Worm (Caenorhabditis elegans) whole organism, L4 larva: Measurements from ENCODE around the gene unc-10.

Experiments
- F10B5.3 ChIP-seq: sonication (generic microtip); optimal IDR thresholded peaks from 2 replicates; lab custom pipeline; 2016; ENCODE audit warnings: mild to moderate bottlenecking, missing genetic modification characterization, missing compliant biosample characterization
- F37D6.2 ChIP-seq: sonication (generic microtip); optimal IDR thresholded peaks from 2 replicates; lab custom pipeline; 2016; ENCODE audit warnings: mild to moderate bottlenecking, missing genetic modification characterization, missing compliant biosample characterization
- Y48G9A.11 ChIP-seq: fragments of 200-800 bp; sonication (Bioruptor generic); IDR thresholded peaks from 2 replicates; pipeline ENCODE4 v1.3.6; 2022; ENCODE audit warnings: missing genetic modification reagents, missing genetic modification characterization, missing compliant biosample characterization
- ZK337.2 ChIP-seq: fragments of 200-800 bp; sonication (Bioruptor generic); IDR thresholded peaks from 2 replicates; pipeline ENCODE4 v1.3.6; 2022; ENCODE audit warnings: missing genetic modification reagents, missing genetic modification characterization, missing compliant biosample characterization
- ZK546.5 ChIP-seq, 2 experiments: sonication (generic microtip); optimal IDR thresholded peaks; 2 replicates each; lab custom pipeline; 2017; ENCODE audit warnings: missing biosample characterization in 2 of 2, missing genetic modification characterization in 2 of 2
- aha-1 ChIP-seq: fragments of 150-350 bp; peaks from one replicate; lab custom pipeline; 2014; ENCODE audit warnings: missing biosample characterization, missing genetic modification characterization
- ama-1 ChIP-seq: fragments of 150-350 bp; optimal IDR thresholded peaks from 2 replicates; lab custom pipeline; 2014; ENCODE audit warnings: inconsistent platforms, mixed read lengths
- attf-4 ChIP-seq: sonication (generic microtip); optimal IDR thresholded peaks from 3 replicates; lab custom pipeline; 2017; ENCODE audit warnings: missing biosample characterization, missing genetic modification characterization
- ceh-20 ChIP-seq: fragments of 200-800 bp; sonication (Bioruptor generic); IDR thresholded peaks from 2 replicates; pipeline ENCODE4 v1.3.6; 2022; ENCODE audit warnings: missing genetic modification reagents, missing genetic modification characterization, missing compliant biosample characterization
- ceh-28 ChIP-seq: fragments of 150-350 bp; optimal IDR thresholded peaks from 2 replicates; lab custom pipeline; 2014; ENCODE audit warnings: missing biosample characterization, missing genetic modification reagents, missing genetic modification characterization
- ceh-32 ChIP-seq: sonication (generic microtip); optimal IDR thresholded peaks from 2 replicates; lab custom pipeline; 2016; ENCODE audit warnings: mild to moderate bottlenecking, missing genetic modification characterization, missing compliant biosample characterization; ENCODE audit not compliant: poor library complexity
- ceh-62 ChIP-seq: sonication (generic microtip); optimal IDR thresholded peaks from 2 replicates; lab custom pipeline; 2017; ENCODE audit warnings: missing biosample characterization, missing genetic modification characterization
- ceh-82 ChIP-seq: sonication (generic microtip); optimal IDR thresholded peaks from 2 replicates; lab custom pipeline; 2017; ENCODE audit warnings: missing biosample characterization, missing genetic modification characterization
- daf-12 ChIP-seq: fragments of 150-350 bp; optimal IDR thresholded peaks from 2 replicates; lab custom pipeline; 2014; ENCODE audit warnings: missing biosample characterization, missing genetic modification reagents, missing genetic modification characterization
- daf-8 ChIP-seq: fragments of 200-800 bp; sonication (Bioruptor generic); IDR thresholded peaks from 2 replicates; pipeline ENCODE4 v1.3.6; 2022; ENCODE audit warnings: missing genetic modification characterization, missing compliant biosample characterization
- dmd-6 ChIP-seq: fragments of 200-800 bp; sonication (Bioruptor generic); IDR thresholded peaks from 2 replicates; pipeline ENCODE4 v1.3.6; 2022; ENCODE audit warnings: missing genetic modification reagents, missing genetic modification characterization, missing compliant biosample characterization
- dmd-8 ChIP-seq: fragments of 200-800 bp; sonication (Bioruptor generic); IDR thresholded peaks from 2 replicates; pipeline ENCODE4 v1.3.6; 2022; ENCODE audit warnings: missing genetic modification characterization, missing compliant biosample characterization
- dmd-9 ChIP-seq: fragments of 200-800 bp; sonication (Bioruptor generic); IDR thresholded peaks from 2 replicates; pipeline ENCODE4 v1.3.6; 2022; ENCODE audit warnings: missing genetic modification reagents, missing genetic modification characterization, missing compliant biosample characterization
- dve-1 ChIP-seq: sonication (generic microtip); optimal IDR thresholded peaks from 2 replicates; lab custom pipeline; 2017; ENCODE audit warnings: antibody characterized with exemption, mild to moderate bottlenecking, missing genetic modification characterization, missing compliant biosample characterization; ENCODE audit not compliant: insufficient read depth
- gei-8 ChIP-seq: fragments of 200-800 bp; sonication (Bioruptor generic); optimal IDR thresholded peaks from 2 replicates; lab custom pipeline; 2018; ENCODE audit warnings: mild to moderate bottlenecking, missing genetic modification characterization, missing compliant biosample characterization
- hlh-11 ChIP-seq: fragments of 200-800 bp; sonication (Bioruptor generic); optimal IDR thresholded peaks from 2 replicates; lab custom pipeline; 2018; ENCODE audit warnings: mild to moderate bottlenecking, missing genetic modification characterization, missing compliant biosample characterization
- hlh-30 ChIP-seq: sonication (generic microtip); optimal IDR thresholded peaks from 2 replicates; lab custom pipeline; 2017; ENCODE audit warnings: antibody characterized with exemption, mild to moderate bottlenecking, missing genetic modification characterization, missing compliant biosample characterization; ENCODE audit not compliant: insufficient read depth
- jun-1 ChIP-seq: fragments of 150-350 bp; optimal IDR thresholded peaks from 2 replicates; lab custom pipeline; 2014; ENCODE audit warnings: missing biosample characterization, missing genetic modification reagents, missing genetic modification characterization
- lim-7 ChIP-seq: fragments of 200-800 bp; sonication (Bioruptor generic); IDR thresholded peaks from 2 replicates; pipeline ENCODE4 v1.3.6; 2022; ENCODE audit warnings: missing genetic modification characterization, missing compliant biosample characterization
- lin-15B ChIP-seq: fragments of 150-350 bp; sonication (generic microtip); optimal IDR thresholded peaks from 3 replicates; lab custom pipeline; 2014; ENCODE audit warnings: missing biosample characterization, missing genetic modification characterization
- lir-3 ChIP-seq: sonication (generic microtip); optimal IDR thresholded peaks from 2 replicates; lab custom pipeline; 2016; ENCODE audit warnings: mild to moderate bottlenecking, missing genetic modification characterization, missing compliant biosample characterization
- lsy-2 ChIP-seq, 2 experiments: fragments of 150-350 bp in 1 of 2; sonication (generic microtip) in 1 of 2; optimal IDR thresholded peaks; 2 replicates each; lab custom pipeline; 2014 to 2017; ENCODE audit warnings: missing biosample characterization in 2 of 2, missing genetic modification characterization in 2 of 2
- mdt-29 ChIP-seq: fragments of 200-800 bp; sonication (Bioruptor generic); IDR thresholded peaks from 2 replicates; pipeline ENCODE4 v1.3.6; 2022; ENCODE audit warnings: missing genetic modification reagents, missing genetic modification characterization, missing compliant biosample characterization
- mep-1 ChIP-seq: fragments of 150-350 bp; sonication (generic microtip); optimal IDR thresholded peaks from 3 replicates; lab custom pipeline; 2014; ENCODE audit warnings: missing biosample characterization, missing genetic modification characterization
- mes-2 ChIP-seq: sonication (generic microtip); optimal IDR thresholded peaks from 2 replicates; lab custom pipeline; 2016; ENCODE audit warnings: missing genotype, mild to moderate bottlenecking, missing genetic modification characterization, missing compliant biosample characterization; ENCODE audit not compliant: poor library complexity, severe bottlenecking
- mxl-2 ChIP-seq: fragments of 200-800 bp; sonication (Bioruptor generic); conservative IDR thresholded peaks from 2 replicates; pipeline ENCODE4 v1.3.6; 2022; ENCODE audit warnings: missing genetic modification reagents, missing genetic modification characterization, missing compliant biosample characterization
- mxl-3 ChIP-seq: fragments of 200-800 bp; sonication (Bioruptor generic); optimal IDR thresholded peaks from 2 replicates; lab custom pipeline; 2018; ENCODE audit warnings: mild to moderate bottlenecking, missing genetic modification characterization, missing compliant biosample characterization
- nhr-102 ChIP-seq: sonication (generic microtip); optimal IDR thresholded peaks from 2 replicates; lab custom pipeline; 2016; ENCODE audit warnings: mild to moderate bottlenecking, missing genetic modification characterization, moderate library complexity, missing compliant biosample characterization
- nhr-25 ChIP-seq: sonication (generic microtip); optimal IDR thresholded peaks from 2 replicates; lab custom pipeline; 2017; ENCODE audit warnings: missing genetic modification characterization, mild to moderate bottlenecking, missing compliant biosample characterization, antibody characterized with exemption, moderate library complexity, borderline replicate concordance; ENCODE audit not compliant: insufficient read depth
- nhr-28 ChIP-seq: fragments of 150-350 bp; optimal IDR thresholded peaks from 2 replicates; lab custom pipeline; 2014; ENCODE audit warnings: missing biosample characterization, missing genetic modification characterization
- nhr-41 ChIP-seq: fragments of 200-800 bp; sonication (Bioruptor generic); IDR thresholded peaks from 2 replicates; pipeline ENCODE4 v1.3.6; 2022; ENCODE audit warnings: missing genetic modification reagents, missing genetic modification characterization, missing compliant biosample characterization
- nhr-42 ChIP-seq: fragments of 200-800 bp; sonication (Bioruptor generic); IDR thresholded peaks from 2 replicates; pipeline ENCODE4 v1.3.6; 2022; ENCODE audit warnings: missing genetic modification characterization, missing compliant biosample characterization
- nhr-48 ChIP-seq: sonication (generic microtip); optimal IDR thresholded peaks from 2 replicates; lab custom pipeline; 2016; ENCODE audit warnings: mild to moderate bottlenecking, missing genetic modification characterization, missing compliant biosample characterization
- php-3 ChIP-seq: fragments of 200-800 bp; sonication (Bioruptor generic); IDR thresholded peaks from 2 replicates; pipeline ENCODE4 v1.3.6; 2022; ENCODE audit warnings: missing genetic modification reagents, missing genetic modification characterization, missing compliant biosample characterization
- pqm-1 ChIP-seq: sonication (generic microtip); optimal IDR thresholded peaks from 2 replicates; lab custom pipeline; 2017; ENCODE audit warnings: missing biosample characterization, missing genetic modification characterization
- rbr-2 ChIP-seq: sonication (generic microtip); optimal IDR thresholded peaks from 2 replicates; lab custom pipeline; 2016; ENCODE audit warnings: missing genotype, missing genetic modification characterization, missing compliant biosample characterization
- sdz-12 ChIP-seq: fragments of 200-800 bp; sonication (Bioruptor generic); optimal IDR thresholded peaks from 2 replicates; lab custom pipeline; 2018; ENCODE audit warnings: mild to moderate bottlenecking, missing genetic modification characterization, missing compliant biosample characterization
- snpc-1.2 ChIP-seq: fragments of 200-800 bp; sonication (Bioruptor generic); IDR thresholded peaks from 2 replicates; pipeline ENCODE4 v1.3.6; 2022; ENCODE audit warnings: missing genetic modification reagents, missing genetic modification characterization, missing compliant biosample characterization
- snpc-4 ChIP-seq: fragments of 150-350 bp; optimal IDR thresholded peaks from 2 replicates; lab custom pipeline; 2014; ENCODE audit warnings: missing biosample characterization, missing genetic modification characterization
- spr-1 ChIP-seq: sonication (generic microtip); optimal IDR thresholded peaks from 2 replicates; lab custom pipeline; 2016; ENCODE audit warnings: mild to moderate bottlenecking, missing genetic modification characterization, missing compliant biosample characterization
- tra-1 ChIP-seq: fragments of 200-800 bp; sonication (Bioruptor generic); IDR thresholded peaks from 2 replicates; pipeline ENCODE4 v1.3.6; 2022; ENCODE audit warnings: missing genetic modification reagents, missing genetic modification characterization, missing compliant biosample characterization
- unc-130 ChIP-seq: sonication (generic microtip); optimal IDR thresholded peaks from 2 replicates; lab custom pipeline; 2016; ENCODE audit warnings: missing genetic modification reagents, missing genetic modification characterization, missing compliant biosample characterization
- zfp-2 ChIP-seq: sonication (generic microtip); optimal IDR thresholded peaks from 2 replicates; lab custom pipeline; 2016; ENCODE audit warnings: mild to moderate bottlenecking, missing genetic modification characterization, missing compliant biosample characterization
- zfp-3 ChIP-seq: fragments of 200-800 bp; sonication (Bioruptor generic); conservative IDR thresholded peaks from 2 replicates; pipeline ENCODE4 v1.3.6; 2022; ENCODE audit warnings: missing genetic modification reagents, missing genetic modification characterization, missing compliant biosample characterization
- ztf-7 ChIP-seq: fragments of 150-350 bp; optimal IDR thresholded peaks from 2 replicates; lab custom pipeline; 2014; ENCODE audit warnings: missing biosample characterization, missing genetic modification characterization

unc-10 gene

DNA sequence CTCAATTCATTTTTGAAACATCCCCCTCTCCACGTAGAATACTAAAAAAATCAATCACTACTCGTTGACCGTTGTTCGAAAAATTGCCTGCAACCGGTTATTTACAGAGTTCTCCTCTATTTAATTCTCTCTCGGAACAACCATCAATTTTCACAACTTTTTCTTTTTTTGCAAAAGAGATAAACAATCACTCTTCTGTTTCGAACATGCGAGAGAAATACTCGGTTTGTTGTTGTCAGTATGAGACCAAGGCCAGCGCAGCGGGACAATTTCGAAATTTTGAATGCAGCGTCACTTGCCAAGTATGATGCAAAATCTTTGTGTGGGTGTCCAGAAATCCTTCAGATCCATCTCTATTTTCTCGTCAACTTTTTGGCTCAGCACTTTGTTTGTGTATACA, 49.8 kb downstream of the unc-10 start (continued):
- TF ChIP-seq hlh-11 (peak; percentile 12), sdz-12 (GFP tag; lab: Kevin White, UChicago) (no peak), mdt-29 (GFP tag; lab: Robert Waterston, UW) (no peak), daf-12 (tag; lab: Kevin White, UChicago) (no peak), nhr-41 (no peak), mxl-3 (GFP tag; lab: Kevin White, UChicago) (no peak), pqm-1 (tag; lab: Kevin White, UChicago) (no peak), rbr-2 (tag; lab: Kevin White, UChicago) (peak; percentile 19), ceh-28 (tag; lab: Kevin White, UChicago) (no peak), attf-4 (tag; lab: Kevin White, UChicago) (no peak), ceh-32 (tag; lab: Kevin White, UChicago) (no peak), nhr-28 (tag; lab: Kevin White, UChicago) (peak; percentile 17), spr-1 (no peak), dmd-8 (GFP tag; lab: Robert Waterston, UW) (no peak), dve-1 (tag; lab: Kevin White, UChicago) (peak; percentile 58), F37D6.2 (tag; lab: Kevin White, UChicago) (no peak), zfp-3 (GFP tag; lab: Robert Waterston, UW) (0 out of 2 replicates have a peak, but pooled peaks have one; percentile 44), lin-15B (tag; lab: Kevin White, UChicago) (no peak), dmd-9 (GFP tag; lab: Robert Waterston, UW) (no peak), mes-2 (tag; lab: Kevin White, UChicago) (peak; percentile 13), snpc-4 (tag; lab: Kevin White, UChicago) (no peak), mep-1 (tag; lab: Kevin White, UChicago) (peak; percentile 53), mxl-2 (GFP tag; lab: Robert Waterston, UW) (no peak), ztf-7 (no peak), jun-1 (tag; lab: Kevin White, UChicago) (no peak), nhr-25 (tag; lab: Kevin White, UChicago) (peak; percentile 45), tra-1 (GFP tag; lab: Robert Waterston, UW) (no peak), lsy-2 (tag; optimal IDR thresholded peaks at IDR 0.05; lab: Kevin White, UChicago) (peak in 1 of 2 experiments; percentile 59), unc-130 (GFP tag; lab: Kevin White, UChicago) (no peak), Y48G9A.11 (GFP tag; lab: Robert Waterston, UW) (no peak), php-3 (GFP tag; lab: Robert Waterston, UW) (no peak), aha-1 (tag; lab: Kevin White, UChicago) (peak; percentile 73), zfp-2 (no peak), ama-1 (lab: Kevin White, UChicago) (peak; percentile 82), lim-7 (GFP tag; lab: Robert Waterston, UW) (no peak), snpc-1.2 (no peak), lir-3 (tag; lab: Kevin White, UChicago) (no peak), F10B5.3 (tag; lab: Kevin White, UChicago) (no peak), nhr-102 (no peak), nhr-42 (GFP tag; lab: Robert Waterston, UW) (no peak), ceh-82 (tag; lab: Kevin White, UChicago) (no peak), hlh-30 (tag; lab: Kevin White, UChicago) (peak; percentile 29), ceh-62 (tag; lab: Kevin White, UChicago) (no peak), dmd-6 (GFP tag; lab: Robert Waterston, UW) (no peak), gei-8 (GFP tag; lab: Kevin White, UChicago) (no peak), ZK337.2 (GFP tag; lab: Robert Waterston, UW) (no peak), daf-8 (no peak), ZK546.5 (tag; optimal IDR thresholded peaks at IDR 0.05; lab: Kevin White, UChicago) (no peak), nhr-48 (tag; lab: Kevin White, UChicago) (no peak), ceh-20 (GFP tag; lab: Robert Waterston, UW) (0 out of 2 replicates have a peak, but pooled peaks have one; percentile 28)
